Fruit fly (Drosophila melanogaster): ENCODE results near the gene HINT1.

The HINT1 gene

DNA sequence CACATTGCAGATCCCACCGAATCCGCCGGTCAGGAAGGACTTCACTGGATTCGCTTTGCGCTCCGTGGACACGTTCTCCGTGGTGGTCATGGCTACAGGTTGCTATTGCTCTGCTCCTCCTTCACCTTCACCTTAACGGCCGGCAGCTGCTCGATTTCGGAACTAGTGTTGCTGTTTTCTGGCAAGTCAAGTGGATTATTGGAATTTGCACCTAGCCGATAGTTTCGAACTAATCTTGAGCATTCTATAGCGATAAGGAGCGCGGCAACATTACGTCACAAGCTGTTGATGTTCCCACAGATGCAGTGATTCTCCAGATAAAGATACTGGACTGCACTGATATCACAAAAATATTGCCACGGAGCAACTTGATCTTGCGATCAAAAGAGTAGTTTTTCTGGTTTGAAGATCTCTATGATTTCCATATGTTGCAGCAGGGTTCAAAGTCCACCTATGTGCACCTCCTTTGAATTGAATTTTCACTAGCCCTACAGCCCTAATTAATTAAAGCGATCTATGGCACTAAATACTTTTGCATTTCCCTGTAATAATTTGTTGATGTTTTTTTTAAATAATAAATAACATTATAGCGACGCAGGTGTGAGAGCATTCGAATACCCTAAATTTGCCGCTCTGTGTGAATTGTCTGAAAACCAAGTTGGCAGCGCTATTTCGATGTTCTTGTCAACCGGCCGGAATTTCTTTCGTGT lies at the start of gene HINT1, which contains the start of gene colt:
Gene HINT1, plus strand, starts transcription at position 660 of the 710 bp plus-strand sequence.
Gene colt, minus strand, starts transcription at position 594 of the 710 bp plus-strand sequence.
- peak; percentile 35 for TF ChIP-seq noc (tag; optimal IDR thresholded peaks at IDR 0.05)

DNA sequence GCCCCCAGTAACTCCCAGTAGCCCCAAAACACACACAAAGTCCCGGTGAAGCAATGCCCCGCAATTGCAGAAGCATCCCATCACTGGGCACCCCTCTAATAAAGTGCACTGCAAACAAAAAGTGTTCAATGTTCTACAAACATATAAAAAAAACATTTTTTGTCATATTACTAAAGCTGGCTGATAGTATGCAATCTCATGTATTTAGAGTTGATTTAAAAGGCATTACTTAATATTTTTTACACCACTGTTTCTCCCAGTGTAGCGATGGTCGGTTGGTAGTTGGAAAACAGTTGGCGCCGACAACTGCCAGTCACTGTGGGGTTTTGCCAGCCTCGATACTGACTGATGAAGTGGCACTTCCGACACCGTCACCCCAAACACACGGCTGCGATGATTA lies 49.6 kb upstream of the HINT1 start:
- no peak for TF ChIP-seq noc (tag; optimal IDR thresholded peaks at IDR 0.05)

- no peak for TF ChIP-seq noc (tag; optimal IDR thresholded peaks at IDR 0.05)
Measured at dm6 chr2L:2721317-2721716, 48.6 kb upstream of the HINT1 start.

DNA sequence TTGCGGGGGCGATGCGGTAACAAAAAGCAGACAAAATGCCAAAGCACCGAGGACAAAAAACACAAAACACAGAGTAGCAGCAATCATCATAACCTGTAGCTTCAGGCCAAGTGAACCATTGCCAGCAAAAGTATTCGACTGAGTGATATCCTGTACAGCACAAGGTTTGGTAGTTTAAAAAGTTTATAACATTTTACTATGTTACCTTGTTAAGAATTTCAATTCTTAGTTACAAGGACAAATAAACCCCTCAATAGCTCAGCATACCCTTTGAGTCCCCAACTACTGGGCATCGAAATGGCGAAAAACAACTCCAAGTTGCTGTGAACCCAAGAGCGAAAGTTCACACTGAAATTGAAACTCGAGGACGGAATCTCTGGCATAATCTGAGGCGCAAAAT lies 46.8 kb upstream of the HINT1 start:
- no peak for TF ChIP-seq noc (tag; optimal IDR thresholded peaks at IDR 0.05)

DNA sequence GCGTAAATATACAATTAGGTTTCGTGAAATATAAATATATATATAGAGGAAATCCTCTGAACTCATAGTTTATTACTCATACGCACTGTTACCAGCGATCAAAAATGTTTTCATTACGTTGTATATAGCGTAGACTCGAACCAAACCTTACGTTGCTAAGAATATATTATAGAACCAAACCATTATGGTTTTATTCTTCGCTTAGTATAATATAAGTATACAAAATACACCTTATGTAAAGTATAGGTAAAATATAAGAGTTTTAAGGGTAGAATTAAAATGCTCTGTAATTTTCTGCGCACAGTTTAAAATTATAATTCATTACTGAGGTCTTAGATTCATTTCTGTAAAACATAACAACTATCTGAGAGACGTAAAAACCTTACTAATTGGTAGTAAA lies 45.5 kb upstream of the HINT1 start:
- TF ChIP-seq noc (tag; optimal IDR thresholded peaks at IDR 0.05): no peak

- TF ChIP-seq noc (tag; optimal IDR thresholded peaks at IDR 0.05): no peak
Measured at dm6 chr2L:2725374-2725773, 44.6 kb upstream of the HINT1 start, which contains the start of gene CG31689. Gene CG31689 (plus strand): TSS chr2L:2725674.

DNA sequence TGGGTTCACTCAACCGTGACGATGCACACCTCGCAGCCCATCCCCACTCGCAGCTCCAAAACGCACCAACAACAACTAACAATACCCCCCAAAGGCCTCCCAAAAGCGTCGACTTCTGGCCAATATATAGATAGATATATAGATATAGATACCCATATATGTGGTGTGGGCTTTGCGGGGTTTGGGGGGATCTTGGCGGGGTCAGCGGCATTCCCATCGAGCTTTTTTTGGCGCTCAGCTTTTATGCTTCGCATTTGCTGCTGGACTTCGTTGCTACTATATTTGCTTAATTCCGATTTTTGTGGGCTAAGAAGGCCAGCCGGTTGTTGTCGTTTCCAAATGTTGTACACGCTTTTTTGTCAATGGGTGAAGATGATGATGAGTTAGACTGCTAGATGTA lies 42.6 kb upstream of the HINT1 start:
- no peak for TF ChIP-seq noc (tag; optimal IDR thresholded peaks at IDR 0.05)

DNA sequence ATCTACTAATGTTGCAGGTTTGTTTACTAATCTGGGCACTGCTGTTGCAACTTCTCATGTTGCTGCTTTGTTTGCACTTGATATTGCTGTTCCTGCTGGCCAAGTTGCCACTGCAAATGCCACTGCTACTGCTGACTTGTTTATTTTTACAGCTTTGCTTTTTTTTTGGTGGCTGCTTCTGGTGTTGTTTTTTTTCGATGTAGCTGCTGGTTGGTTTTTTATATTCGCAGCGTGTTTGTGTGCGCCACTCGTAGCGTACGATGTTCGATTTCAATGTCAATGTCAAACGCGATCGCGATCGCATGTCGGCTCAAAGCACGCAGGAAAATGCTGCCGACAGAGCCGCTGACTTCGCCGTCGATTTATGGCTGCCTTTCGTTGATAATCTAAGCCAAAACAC lies 42.1 kb upstream of the HINT1 start:
- TF ChIP-seq noc (tag; optimal IDR thresholded peaks at IDR 0.05): no peak

DNA sequence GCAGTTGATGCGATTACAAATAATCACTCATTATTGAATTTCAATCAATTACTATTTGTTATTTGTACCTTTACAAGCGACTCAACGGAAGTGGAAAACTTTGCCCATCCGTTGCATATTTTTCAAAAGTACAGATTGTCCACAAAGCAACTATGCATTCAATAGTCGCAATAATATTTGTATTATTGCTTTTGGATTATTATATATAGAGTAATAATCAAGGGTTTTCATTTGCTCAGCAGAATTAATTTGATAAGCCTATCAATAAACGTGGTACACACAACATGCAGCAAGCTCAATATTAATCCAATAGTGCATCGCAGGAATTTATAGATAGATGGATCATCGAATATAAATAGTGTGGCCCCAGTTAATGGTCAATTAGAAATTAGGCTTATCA lies 41.4 kb upstream of the HINT1 start:
- TF ChIP-seq noc (tag; optimal IDR thresholded peaks at IDR 0.05): no peak

DNA sequence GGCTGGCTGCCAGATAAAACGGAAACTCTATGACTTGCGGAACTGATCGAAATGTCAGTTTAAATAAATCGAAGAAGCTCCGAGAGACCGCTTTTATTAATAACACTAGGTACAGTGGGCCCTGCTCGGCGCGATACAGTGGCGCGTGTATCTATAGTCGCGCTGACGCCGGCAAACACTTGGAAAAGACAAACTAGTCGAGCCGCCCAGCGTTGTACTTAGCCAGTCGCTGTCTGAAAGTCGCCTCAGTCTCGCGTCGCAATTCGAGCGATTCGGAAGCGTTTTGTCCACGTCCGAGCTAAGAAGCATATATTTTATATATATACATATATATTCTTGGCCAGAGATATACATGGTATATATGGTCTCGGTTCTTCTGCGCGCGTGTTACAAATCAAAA lies 40.1 kb upstream of the HINT1 start:
- no peak for TF ChIP-seq noc (tag; optimal IDR thresholded peaks at IDR 0.05)

DNA sequence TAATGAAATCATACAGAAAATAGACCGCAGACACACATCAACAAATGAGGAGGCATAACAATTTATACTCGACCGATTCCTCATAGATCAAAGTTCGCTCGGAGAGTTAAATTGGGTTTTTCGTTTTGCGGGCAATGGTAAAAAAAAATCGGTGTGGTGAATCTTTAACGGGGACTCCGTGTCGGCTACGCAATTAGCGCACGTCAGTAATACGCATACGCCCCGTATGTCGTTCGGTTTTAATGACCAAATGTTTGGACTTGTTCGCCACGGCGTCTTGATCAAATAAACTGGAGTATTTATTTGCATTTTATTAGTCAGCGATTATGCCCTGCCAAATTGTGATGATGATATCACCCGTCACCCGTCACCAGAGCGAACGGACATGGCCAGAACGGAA lies 39.2 kb upstream of the HINT1 start:
- TF ChIP-seq noc (tag; optimal IDR thresholded peaks at IDR 0.05): no peak

DNA sequence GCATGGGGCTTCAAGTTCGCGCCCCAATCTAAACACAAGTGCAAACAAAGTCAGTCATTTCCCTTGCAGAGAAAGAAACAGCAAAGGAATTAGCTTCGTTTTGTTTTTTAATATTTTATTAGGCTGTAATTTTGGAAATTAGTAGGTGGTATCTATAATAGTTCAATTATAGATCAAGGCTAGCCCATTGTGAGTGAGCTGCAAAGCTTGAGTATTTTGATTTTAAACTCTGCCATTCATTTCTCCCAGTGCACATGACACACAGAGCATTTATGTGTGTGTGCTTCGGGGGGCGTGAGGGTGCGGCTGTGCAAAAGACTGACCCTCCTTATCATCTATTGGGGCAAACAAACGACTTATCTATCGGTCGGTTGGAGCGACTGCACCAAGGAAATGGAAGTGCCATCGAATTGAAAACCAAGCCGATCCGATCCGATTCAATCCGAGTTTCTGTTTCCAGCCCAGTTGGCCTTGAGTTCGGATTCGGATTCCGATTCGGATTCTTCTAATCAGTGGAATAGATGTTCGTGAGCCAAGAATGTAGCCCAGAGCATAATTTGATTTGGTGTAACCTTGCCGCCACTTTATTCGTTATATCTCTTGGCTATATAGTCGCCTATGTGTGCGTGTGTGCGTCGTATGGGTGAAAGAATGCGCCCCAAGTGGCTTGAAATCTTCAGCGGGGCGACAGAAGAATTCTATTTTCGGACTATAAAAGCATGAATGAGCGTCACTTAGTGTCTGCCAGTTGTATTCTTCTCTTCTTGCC lies 38.4 kb upstream of the HINT1 start:
- TF ChIP-seq noc (tag; optimal IDR thresholded peaks at IDR 0.05): no peak

DNA sequence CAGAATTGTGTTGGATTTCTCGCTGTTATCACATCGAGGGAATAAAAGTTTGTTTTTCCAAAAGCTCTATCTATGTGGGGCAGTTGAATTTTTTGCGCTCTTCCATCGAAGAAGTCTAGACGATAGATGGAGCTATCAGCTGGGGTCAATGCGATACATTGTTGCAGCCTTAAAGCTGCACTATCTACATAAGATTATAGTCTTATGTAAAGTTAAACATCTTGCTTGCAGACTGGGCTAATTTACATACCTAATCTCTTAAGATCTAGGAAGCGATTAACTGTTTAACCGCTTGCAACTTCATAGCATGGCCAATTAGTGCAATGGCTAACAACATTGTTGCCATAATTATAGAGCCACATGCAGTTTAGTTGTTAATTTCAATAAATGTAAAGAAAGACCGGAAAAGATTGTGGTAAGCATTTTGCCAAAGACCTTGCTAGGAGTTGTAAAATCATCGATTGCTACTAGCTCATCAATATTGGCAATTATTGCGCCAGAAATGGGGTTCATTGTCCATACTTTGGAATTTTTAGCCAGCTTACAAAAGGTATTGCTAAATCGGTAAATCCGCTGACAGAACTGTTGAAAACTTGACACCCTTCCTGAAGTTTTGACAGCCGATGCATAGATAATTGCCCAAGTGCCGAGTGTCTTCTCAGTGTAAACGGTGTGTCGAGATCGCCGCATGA lies 37.6 kb upstream of the HINT1 start:
- TF ChIP-seq noc (tag; optimal IDR thresholded peaks at IDR 0.05): no peak

DNA sequence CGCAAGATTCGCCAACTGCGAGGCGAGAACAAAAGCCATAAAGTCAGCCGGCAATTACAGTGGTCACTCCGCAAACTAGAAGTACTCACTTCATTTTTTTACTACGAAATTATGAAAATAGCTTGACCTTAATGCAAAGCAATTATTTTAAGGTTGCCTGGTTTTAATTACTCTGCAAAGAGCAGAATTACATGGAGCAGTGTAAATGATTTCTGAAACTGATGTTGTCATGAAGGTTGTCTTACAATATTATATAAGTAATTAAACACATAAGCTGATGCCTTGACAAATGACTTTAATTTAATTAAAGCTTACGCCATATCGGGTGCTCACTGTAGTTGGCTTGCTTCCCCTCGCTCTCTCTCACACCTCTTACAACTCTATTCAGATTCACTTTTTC lies 35.7 kb upstream of the HINT1 start:
- peak; percentile 90 for TF ChIP-seq noc (tag; optimal IDR thresholded peaks at IDR 0.05)

dm6 chr2L:2734946-2735345 lies 35.0 kb upstream of the HINT1 start:
- TF ChIP-seq noc (tag; optimal IDR thresholded peaks at IDR 0.05): no peak

- no peak for TF ChIP-seq noc (tag; optimal IDR thresholded peaks at IDR 0.05)
Measured at dm6 chr2L:2735539-2735938, 34.4 kb upstream of the HINT1 start.

dm6 chr2L:2737561-2737960 lies 32.4 kb upstream of the HINT1 start:
- no peak for TF ChIP-seq noc (tag; optimal IDR thresholded peaks at IDR 0.05)

Measured in whole organism, larva.